Fruit fly (Drosophila melanogaster) whole organism, adult: Measurements from ENCODE around the gene Cpr92F.

Source experiments
- CG12768 ChIP-seq: fragments of 200-800 bp; sonication (Bioruptor generic); optimal IDR thresholded peaks from 2 replicates; lab custom pipeline; 2017; ENCODE audit warnings: missing biosample characterization, missing genetic modification characterization, mild to moderate bottlenecking, moderate library complexity, missing genetic modification reagents
- CG7045 ChIP-seq: fragments of 200-800 bp; sonication (Bioruptor generic); optimal IDR thresholded peaks from 2 replicates; lab custom pipeline; 2017; ENCODE audit warnings: missing biosample characterization, mild to moderate bottlenecking, missing genetic modification characterization
- CG7101 ChIP-seq: fragments of 200-800 bp; sonication (Bioruptor generic); optimal IDR thresholded peaks from 2 replicates; lab custom pipeline; 2018; ENCODE audit warnings: missing biosample characterization, mild to moderate bottlenecking, missing genetic modification characterization, moderate library complexity
- kay ChIP-seq: fragments of 200-800 bp; sonication (Bioruptor generic); peaks from one replicate; lab custom pipeline; 2016; ENCODE audit warnings: missing biosample characterization, missing genetic modification characterization, borderline replicate concordance

dm6 chr3R:20648616-20649015 is 20.8 kb upstream of the Cpr92F start, which contains the start of gene GluRIIE:
- no peak for TF ChIP-seq kay
- no peak for TF ChIP-seq CG12768 (GFP tag; lab: Kevin White, UChicago)
- TF ChIP-seq CG7045 (GFP tag; lab: Kevin White, UChicago): no peak
- TF ChIP-seq CG7101 (tag; lab: Kevin White, UChicago): no peak
